Fruit fly (Drosophila melanogaster): ENCODE measurements around the gene CG8087.

dm6 chr3R:14575718-14576187 is 11.1 kb upstream of the CG8087 start, which contains the start of gene CG7987:
- TF ChIP-seq br (GFP tag; optimal IDR thresholded peaks at IDR 0.05) (no peak), usp (GFP tag; optimal IDR thresholded peaks at IDR 0.05) (no peak), CrebA (GFP tag; optimal IDR thresholded peaks at IDR 0.05; ENCODE audit: borderline replicate concordance) (no peak), h (GFP tag; optimal IDR thresholded peaks at IDR 0.05) (peak; percentile 36), Dif (GFP tag; optimal IDR thresholded peaks at IDR 0.05; ENCODE audit: partially characterized antibody) (no peak), woc (GFP tag; optimal IDR thresholded peaks at IDR 0.05) (no peak)

All from whole organism, wandering third instar larva.